Worm (Caenorhabditis elegans): ENCODE data around the gene nlp-34.

Gene nlp-34

DNA sequence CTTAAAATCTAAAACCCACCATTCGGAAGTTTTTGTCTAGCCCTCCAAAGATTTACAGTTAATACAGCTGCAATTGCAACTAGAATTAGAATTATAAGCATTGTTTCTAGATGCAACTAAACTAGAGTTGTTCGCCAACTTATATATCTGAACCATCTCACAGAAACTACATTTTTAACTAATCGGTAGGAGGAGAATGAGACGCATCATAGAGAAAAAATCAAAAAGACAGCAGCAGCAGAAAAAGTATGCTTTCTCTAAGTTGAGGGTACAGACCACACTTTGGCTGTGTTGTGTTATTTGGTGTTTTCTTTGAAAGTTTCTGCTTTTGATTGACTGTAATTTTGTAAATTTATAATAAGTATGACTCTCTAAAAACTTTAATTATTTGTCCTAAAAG, 15.2 kb downstream of the nlp-34 start, which contains the start of gene cyp-34A7 (continued):
- TF ChIP-seq cebp-1 (GFP tag; IDR thresholded peaks at IDR 0.05): no peak
- TF ChIP-seq cebp-1 (tag; optimal IDR thresholded peaks at IDR 0.05): no peak
- TF ChIP-seq ceh-79 (tag; optimal IDR thresholded peaks at IDR 0.05): no peak

DNA sequence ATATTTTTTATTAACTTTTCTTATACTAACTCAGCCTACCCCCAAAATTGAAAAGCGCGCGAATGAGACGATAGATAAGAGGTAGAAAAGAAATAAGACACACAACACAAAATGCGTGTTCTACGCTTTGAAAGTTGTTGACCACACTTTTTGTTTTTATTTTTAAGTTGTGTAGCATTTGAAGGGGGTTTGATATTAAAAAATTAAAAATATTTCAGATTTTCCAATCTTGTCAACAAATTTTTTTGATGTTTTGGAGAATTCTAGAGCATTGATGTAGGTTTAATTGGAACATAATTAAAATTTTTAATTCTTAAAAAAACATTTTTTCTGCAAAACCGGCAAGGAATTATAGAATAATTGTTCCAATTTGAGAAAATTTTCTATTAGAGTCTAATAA, 17.7 kb downstream of the nlp-34 start, which contains the start of gene cyp-34A6:
Gene cyp-34A6, minus strand, starts transcription at position 101 of the 400 bp plus-strand sequence.
- TF ChIP-seq Y56A3A.18 (GFP tag; IDR thresholded peaks at IDR 0.05): no peak
- TF ChIP-seq C06A6.2 (GFP tag; conservative IDR thresholded peaks at IDR 0.05): no peak
- no peak for TF ChIP-seq D2030.7 (GFP tag; IDR thresholded peaks at IDR 0.05)
- TF ChIP-seq cebp-1 (GFP tag; IDR thresholded peaks at IDR 0.05): no peak
- TF ChIP-seq cebp-1 (tag; optimal IDR thresholded peaks at IDR 0.05): no peak
- TF ChIP-seq fkh-3 (tag; optimal IDR thresholded peaks at IDR 0.05): no peak
- TF ChIP-seq Y95B8A.8 (GFP tag; IDR thresholded peaks at IDR 0.05): no peak
- TF ChIP-seq ceh-79 (tag; optimal IDR thresholded peaks at IDR 0.05): no peak
- TF ChIP-seq ztf-26 (tag; optimal IDR thresholded peaks at IDR 0.05): no peak
- no peak for TF ChIP-seq egl-44 (GFP tag; IDR thresholded peaks at IDR 0.05)
- no peak for TF ChIP-seq hlh-12 (tag; optimal IDR thresholded peaks at IDR 0.05)
- TF ChIP-seq nfya-2 (GFP tag; IDR thresholded peaks at IDR 0.05): no peak
- TF ChIP-seq egrh-3 (GFP tag; IDR thresholded peaks at IDR 0.05): no peak
- no peak for TF ChIP-seq pha-4 (tag; optimal IDR thresholded peaks at IDR 0.05)
- TF ChIP-seq sdz-38 (tag; optimal IDR thresholded peaks at IDR 0.05): no peak
- TF ChIP-seq T07F8.4 (tag; optimal IDR thresholded peaks at IDR 0.05): no peak
- no peak for TF ChIP-seq Y53F4B.3 (GFP tag; IDR thresholded peaks at IDR 0.05)
- TF ChIP-seq ceh-100 (GFP tag; IDR thresholded peaks at IDR 0.05): no peak
- no peak for TF ChIP-seq mxl-1 (tag; optimal IDR thresholded peaks at IDR 0.05)

DNA sequence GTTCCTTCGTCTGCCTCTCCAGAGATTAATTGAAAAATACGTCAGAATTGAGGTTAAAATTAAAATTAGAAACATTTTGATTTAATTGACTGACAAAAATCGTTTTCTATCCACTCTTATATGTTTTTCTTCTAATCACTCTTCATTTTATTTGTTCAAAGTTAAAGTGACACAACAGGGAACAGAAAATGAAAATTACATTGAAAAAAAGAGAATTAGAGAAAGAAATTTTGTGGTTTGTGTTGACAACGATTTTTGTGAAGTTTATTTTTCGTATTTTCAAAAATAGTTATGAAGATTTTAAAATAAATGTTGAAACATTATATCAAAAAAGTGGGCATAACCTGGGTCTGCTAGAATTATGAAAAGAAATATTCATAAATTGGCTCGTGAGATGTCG, 21.3 kb downstream of the nlp-34 start, which contains the start of gene cyp-34A5:
Gene cyp-34A5, minus strand, starts transcription at position 101 of the 400 bp plus-strand sequence.
- TF ChIP-seq bed-2 (GFP tag; IDR thresholded peaks at IDR 0.05): no peak
- no peak for TF ChIP-seq B0035.1 (tag; optimal IDR thresholded peaks at IDR 0.05)
- no peak for TF ChIP-seq aptf-2 (GFP tag; conservative IDR thresholded peaks at IDR 0.05)
- TF ChIP-seq chd-7 (tag; optimal IDR thresholded peaks at IDR 0.05): no peak
- no peak for TF ChIP-seq hlh-26 (GFP tag; conservative IDR thresholded peaks at IDR 0.05)
- no peak for TF ChIP-seq C06A6.2 (GFP tag; conservative IDR thresholded peaks at IDR 0.05)
- TF ChIP-seq Y56A3A.18 (GFP tag; IDR thresholded peaks at IDR 0.05): no peak
- TF ChIP-seq aptf-3 (GFP tag; IDR thresholded peaks at IDR 0.05): no peak
- TF ChIP-seq lin-54 (GFP tag; optimal IDR thresholded peaks at IDR 0.05): no peak
- TF ChIP-seq lin-35 (GFP tag; optimal IDR thresholded peaks at IDR 0.05): no peak
- TF ChIP-seq pbrm-1 (GFP tag; IDR thresholded peaks at IDR 0.05): no peak
- TF ChIP-seq nhr-90 (tag; optimal IDR thresholded peaks at IDR 0.05): no peak
- no peak for TF ChIP-seq F57A8.1 (GFP tag; optimal IDR thresholded peaks at IDR 0.05)
- TF ChIP-seq xnd-1 (tag; optimal IDR thresholded peaks at IDR 0.05): no peak
- TF ChIP-seq F49E8.2 (tag; optimal IDR thresholded peaks at IDR 0.05; ENCODE audit: insufficient read depth): no peak
- no peak for TF ChIP-seq akir-1 (GFP tag; optimal IDR thresholded peaks at IDR 0.05)

DNA sequence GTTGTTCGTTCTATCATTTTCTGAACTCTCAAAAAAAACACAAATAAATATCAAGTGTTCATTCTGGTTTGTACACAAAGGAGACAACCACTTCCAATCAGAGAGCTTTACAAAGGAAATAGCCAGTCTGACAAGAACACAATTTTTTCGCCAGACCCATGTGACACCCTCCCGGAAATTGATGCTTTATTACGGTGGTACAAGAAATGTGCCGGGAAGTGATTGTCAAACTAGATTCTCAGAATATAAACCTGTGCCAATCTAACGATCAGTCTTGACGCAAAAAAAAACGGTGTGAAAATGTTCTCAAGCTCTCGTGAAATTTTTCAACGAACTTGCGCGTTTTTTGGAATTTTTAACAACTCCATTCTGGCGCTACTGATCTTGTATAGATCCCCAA, 25.2 kb downstream of the nlp-34 start, which contains the start of gene str-247:
Gene str-247, plus strand, starts transcription at position 301 of the 400 bp plus-strand sequence.
- TF ChIP-seq akir-1 (GFP tag; optimal IDR thresholded peaks at IDR 0.05) (no peak), K12H6.12 (tag; optimal IDR thresholded peaks at IDR 0.05) (no peak), mcd-1 (GFP tag; IDR thresholded peaks at IDR 0.05) (no peak), Y53G8AR.9 (GFP tag; conservative IDR thresholded peaks at IDR 0.05) (no peak), bed-2 (GFP tag; IDR thresholded peaks at IDR 0.05) (no peak)
